Fruit fly (Drosophila melanogaster) whole organism, embryonic: ENCODE data around the gene CG32373.
A peak's percentile ranks its signal among the peaks of the same experiment; 100 is the strongest.

Experiments used
- Abd-B ChIP-seq: fragments of 200-800 bp; sonication (Bioruptor generic); optimal IDR thresholded peaks from 2 replicates; lab custom pipeline; 2018; ENCODE audit warnings: missing biosample characterization, mild to moderate bottlenecking, missing genetic modification characterization, moderate library complexity
- Atf6 ChIP-seq: fragments of 200-800 bp; sonication (Bioruptor generic); IDR thresholded peaks from 2 replicates; pipeline ENCODE4 v1.3.6; 2022; ENCODE audit warnings: missing biosample characterization, missing genetic modification characterization
- B-H2 ChIP-seq: fragments of 200-800 bp; sonication (Bioruptor generic); optimal IDR thresholded peaks from 2 replicates; lab custom pipeline; 2018; ENCODE audit warnings: missing biosample characterization, mild to moderate bottlenecking, missing genetic modification characterization
- Blimp-1 ChIP-seq: fragments of 200-800 bp; sonication (Bioruptor generic); optimal IDR thresholded peaks from 3 replicates; lab custom pipeline; 2018; ENCODE audit warnings: missing biosample characterization, missing genetic modification characterization, mild to moderate bottlenecking, moderate library complexity, missing genetic modification reagents
- CG10321 ChIP-seq: fragments of 200-800 bp; sonication (Bioruptor generic); IDR thresholded peaks from 2 replicates; pipeline ENCODE4 v1.3.6; 2022; ENCODE audit warnings: missing biosample characterization, missing genetic modification characterization
- CG10462 ChIP-seq: fragments of 200-800 bp; sonication (Bioruptor generic); optimal IDR thresholded peaks from 2 replicates; lab custom pipeline; 2016; ENCODE audit warnings: missing biosample characterization, missing genetic modification characterization
- CG11085 ChIP-seq: fragments of 200-800 bp; sonication (Bioruptor generic); IDR thresholded peaks from 2 replicates; pipeline ENCODE4 v1.3.6; 2022; ENCODE audit warnings: missing biosample characterization, missing genetic modification characterization
- CG11504 ChIP-seq: fragments of 200-800 bp; sonication (Bioruptor generic); optimal IDR thresholded peaks from 3 replicates; lab custom pipeline; 2019; ENCODE audit warnings: missing biosample characterization, mild to moderate bottlenecking, missing genetic modification characterization, moderate library complexity
- CG11723 ChIP-seq: fragments of 200-800 bp; sonication (Bioruptor generic); optimal IDR thresholded peaks from 2 replicates; lab custom pipeline; 2017; ENCODE audit warnings: missing biosample characterization, mild to moderate bottlenecking, missing genetic modification characterization
- CG13123 ChIP-seq: fragments of 200-800 bp; sonication (Bioruptor generic); optimal IDR thresholded peaks from 2 replicates; lab custom pipeline; 2016; ENCODE audit warnings: missing biosample characterization, missing genetic modification characterization
- CG13296 ChIP-seq: fragments of 200-800 bp; sonication (Bioruptor generic); optimal IDR thresholded peaks from 3 replicates; lab custom pipeline; 2018; ENCODE audit warnings: missing biosample characterization, mild to moderate bottlenecking, missing genetic modification characterization
- CG14965 ChIP-seq: fragments of 200-800 bp; sonication (Bioruptor generic); optimal IDR thresholded peaks from 2 replicates; lab custom pipeline; 2016; ENCODE audit warnings: missing biosample characterization, missing genetic modification characterization, borderline replicate concordance
- CG15514 ChIP-seq: fragments of 200-800 bp; sonication (Bioruptor generic); optimal IDR thresholded peaks from 3 replicates; lab custom pipeline; 2017; ENCODE audit warnings: missing biosample characterization, missing genetic modification characterization, mild to moderate bottlenecking, moderate library complexity, missing genetic modification reagents
- CG15696 ChIP-seq: fragments of 200-800 bp; sonication (Bioruptor generic); optimal IDR thresholded peaks from 2 replicates; lab custom pipeline; 2019; ENCODE audit warnings: missing biosample characterization, mild to moderate bottlenecking, missing genetic modification characterization, moderate library complexity
- CG18476 ChIP-seq: fragments of 200-800 bp; sonication (Bioruptor generic); optimal IDR thresholded peaks from 2 replicates; lab custom pipeline; 2016; ENCODE audit warnings: missing biosample characterization, mild to moderate bottlenecking, missing genetic modification characterization
- CG18764 ChIP-seq: fragments of 200-800 bp; sonication (Bioruptor generic); optimal IDR thresholded peaks from 3 replicates; lab custom pipeline; 2016; ENCODE audit warnings: missing biosample characterization, missing genetic modification characterization
- CG34224 ChIP-seq: fragments of 200-800 bp; sonication (Bioruptor generic); IDR thresholded peaks from 3 replicates; pipeline ENCODE4 v1.3.6; 2022; ENCODE audit warnings: missing biosample characterization, missing genetic modification characterization; ENCODE audit not compliant: partially characterized antibody
- CG4854 ChIP-seq: fragments of 200-800 bp; sonication (Bioruptor generic); optimal IDR thresholded peaks from 2 replicates; lab custom pipeline; 2016; ENCODE audit warnings: missing biosample characterization, missing genetic modification characterization, inconsistent platforms
- CG6175 ChIP-seq: fragments of 200-800 bp; sonication (Bioruptor generic); IDR thresholded peaks from 3 replicates; pipeline ENCODE4 v1.3.6; 2022; ENCODE audit warnings: missing biosample characterization, missing genetic modification characterization
- CG7987 ChIP-seq: fragments of 200-800 bp; sonication (Bioruptor generic); optimal IDR thresholded peaks from 2 replicates; lab custom pipeline; 2018; ENCODE audit warnings: missing biosample characterization, mild to moderate bottlenecking, missing genetic modification characterization, moderate library complexity
- CG9437 ChIP-seq: fragments of 200-800 bp; sonication (Bioruptor generic); optimal IDR thresholded peaks from 2 replicates; lab custom pipeline; 2018; ENCODE audit warnings: missing biosample characterization, mild to moderate bottlenecking, missing genetic modification characterization
- D19B ChIP-seq: fragments of 200-800 bp; sonication (Bioruptor generic); optimal IDR thresholded peaks from 2 replicates; lab custom pipeline; 2017; ENCODE audit warnings: missing biosample characterization, mild to moderate bottlenecking, missing genetic modification characterization
- Deaf1 ChIP-seq: fragments of 200-800 bp; optimal IDR thresholded peaks from 3 replicates; lab custom pipeline; 2019; ENCODE audit warnings: missing biosample characterization, mild to moderate bottlenecking, missing genetic modification characterization, moderate library complexity
- HLH54F ChIP-seq: fragments of 200-800 bp; sonication (Bioruptor generic); optimal IDR thresholded peaks from 3 replicates; lab custom pipeline; 2016; ENCODE audit warnings: missing biosample characterization, missing genetic modification characterization
- Hand ChIP-seq: fragments of 200-800 bp; sonication (Bioruptor generic); optimal IDR thresholded peaks from 2 replicates; lab custom pipeline; 2017; ENCODE audit warnings: mild to moderate bottlenecking, missing biosample characterization, missing genetic modification reagents, missing genetic modification characterization
- Hr3 ChIP-seq: fragments of 200-800 bp; sonication (Bioruptor generic); optimal IDR thresholded peaks from 3 replicates; lab custom pipeline; 2016; ENCODE audit warnings: missing biosample characterization, missing genetic modification characterization
- Lhr ChIP-seq: fragments of 200-800 bp; sonication (Bioruptor generic); optimal IDR thresholded peaks from 3 replicates; lab custom pipeline; 2017; ENCODE audit warnings: mild to moderate bottlenecking, missing biosample characterization, missing genetic modification reagents, missing genetic modification characterization
- Nf-YA ChIP-seq: fragments of 200-800 bp; sonication (Bioruptor generic); IDR thresholded peaks from 2 replicates; pipeline ENCODE4 v1.3.6; 2022; ENCODE audit warnings: missing biosample characterization, missing genetic modification characterization
- Nf-YB ChIP-seq: fragments of 200-800 bp; sonication (Bioruptor generic); optimal IDR thresholded peaks from 3 replicates; lab custom pipeline; 2019; ENCODE audit warnings: missing biosample characterization, mild to moderate bottlenecking, missing genetic modification characterization, moderate library complexity
- Scr ChIP-seq: fragments of 200-800 bp; sonication (Bioruptor generic); IDR thresholded peaks from 2 replicates; pipeline ENCODE4 v1.3.6; 2022; ENCODE audit warnings: missing biosample characterization, missing genetic modification characterization; ENCODE audit not compliant: partially characterized antibody
- Trl ChIP-seq, 3 experiments: fragments of >200 bp in 2 of 3; fragments of 200-800 bp in 1 of 3; sonication (Bioruptor generic) in 1 of 3; optimal IDR thresholded peaks; 2 replicates in 1 of 3; 3 replicates in 2 of 3; lab custom pipeline; 2016 to 2017; ENCODE audit warnings: missing biosample characterization in 1 of 3, missing genetic modification characterization in 1 of 3
- abd-A ChIP-seq: fragments of 200-800 bp; sonication (Bioruptor generic); optimal IDR thresholded peaks from 3 replicates; lab custom pipeline; 2019; ENCODE audit warnings: missing biosample characterization, mild to moderate bottlenecking, missing genetic modification characterization, moderate library complexity
- ac ChIP-seq: fragments of 200-800 bp; sonication (Bioruptor generic); optimal IDR thresholded peaks from 3 replicates; lab custom pipeline; 2017; ENCODE audit warnings: missing biosample characterization, mild to moderate bottlenecking, missing genetic modification characterization
- bsh ChIP-seq, 2 experiments: fragments of 200-800 bp; sonication (Bioruptor generic); optimal IDR thresholded peaks; 2 replicates each; lab custom pipeline; 2017 to 2018; ENCODE audit warnings: mild to moderate bottlenecking in 2 of 2, missing biosample characterization in 2 of 2, missing genetic modification characterization in 2 of 2, moderate library complexity in 1 of 2
- cad ChIP-seq: fragments of >200 bp; optimal IDR thresholded peaks from 2 replicates; lab custom pipeline; 2017; ENCODE audit warnings: missing biosample characterization, missing genetic modification characterization
- corto ChIP-seq: fragments of 200-800 bp; sonication (Bioruptor generic); optimal IDR thresholded peaks from 2 replicates; lab custom pipeline; 2016; ENCODE audit warnings: missing biosample characterization, mild to moderate bottlenecking, missing genetic modification characterization, moderate library complexity
- da ChIP-seq: fragments of 200-800 bp; sonication (Bioruptor generic); optimal IDR thresholded peaks from 2 replicates; lab custom pipeline; 2016; ENCODE audit warnings: missing biosample characterization, missing genetic modification characterization
- exex ChIP-seq: fragments of 200-800 bp; sonication (Bioruptor generic); optimal IDR thresholded peaks from 4 replicates; lab custom pipeline; 2018; ENCODE audit warnings: missing biosample characterization, mild to moderate bottlenecking, missing genetic modification characterization, moderate library complexity
- ftz-f1 ChIP-seq: fragments of 200-800 bp; sonication (Bioruptor generic); optimal IDR thresholded peaks from 2 replicates; lab custom pipeline; 2016; ENCODE audit warnings: missing biosample characterization, missing genetic modification characterization
- jigr1 ChIP-seq: fragments of 200-800 bp; sonication (Bioruptor generic); IDR thresholded peaks from 3 replicates; pipeline ENCODE4 v1.3.6; 2022; ENCODE audit warnings: missing biosample characterization, missing genetic modification characterization
- kah ChIP-seq: fragments of 200-800 bp; sonication (Bioruptor generic); optimal IDR thresholded peaks from 2 replicates; lab custom pipeline; 2018; ENCODE audit warnings: missing biosample characterization, mild to moderate bottlenecking, missing genetic modification characterization
- lbe ChIP-seq: fragments of 200-800 bp; sonication (Bioruptor generic); optimal IDR thresholded peaks from 2 replicates; lab custom pipeline; 2016; ENCODE audit warnings: missing biosample characterization, mild to moderate bottlenecking, missing genetic modification characterization
- lmd ChIP-seq: fragments of 200-800 bp; sonication (Bioruptor generic); IDR thresholded peaks from 2 replicates; pipeline ENCODE4 v1.3.6; 2022; ENCODE audit warnings: missing biosample characterization, missing genetic modification characterization
- mam ChIP-seq: fragments of 200-800 bp; sonication (Bioruptor generic); optimal IDR thresholded peaks from 3 replicates; lab custom pipeline; 2016; ENCODE audit warnings: missing biosample characterization, missing genetic modification characterization
- mirr ChIP-seq: fragments of 200-800 bp; sonication (Bioruptor generic); optimal IDR thresholded peaks from 3 replicates; lab custom pipeline; 2018; ENCODE audit warnings: missing biosample characterization, mild to moderate bottlenecking, missing genetic modification characterization
- nom ChIP-seq: fragments of 200-800 bp; sonication (Bioruptor generic); optimal IDR thresholded peaks from 2 replicates; lab custom pipeline; 2017; ENCODE audit warnings: missing biosample characterization, missing genetic modification characterization, mild to moderate bottlenecking, moderate library complexity, missing genetic modification reagents
- otp ChIP-seq: fragments of 200-800 bp; sonication (Bioruptor generic); IDR thresholded peaks from 3 replicates; pipeline ENCODE4, ENCODE4 v1.3.6; 2022; ENCODE audit warnings: missing biosample characterization, missing genetic modification characterization
- pho ChIP-seq: fragments of 200-800 bp; sonication (Bioruptor generic); optimal IDR thresholded peaks from 2 replicates; lab custom pipeline; 2016; ENCODE audit warnings: missing biosample characterization, missing genetic modification characterization
- rib ChIP-seq: fragments of 200-800 bp; sonication (Bioruptor generic); IDR thresholded peaks from 2 replicates; pipeline ENCODE4 v1.3.6; 2022; ENCODE audit warnings: missing biosample characterization, missing genetic modification characterization
- slbo ChIP-seq: fragments of 200-800 bp; sonication (Bioruptor generic); IDR thresholded peaks from 2 replicates; pipeline ENCODE4 v1.3.6; 2022; ENCODE audit warnings: missing biosample characterization, missing genetic modification characterization

The CG32373 gene

dm6 chr3L:7805336-7805803 lies 155.0 kb downstream of the CG32373 start:
- TF ChIP-seq Scr = no peak
- TF ChIP-seq D19B (GFP tag; lab: Kevin White, UChicago) = no peak
- TF ChIP-seq Nf-YA (GFP tag; lab: Robert Waterston, UW) = no peak
- TF ChIP-seq CG13296 (GFP tag; lab: Kevin White, UChicago) = peak; percentile 34
- TF ChIP-seq CG10462 (GFP tag; lab: Kevin White, UChicago) = no peak
- no peak for TF ChIP-seq Hr3
- peak; percentile 27 for TF ChIP-seq mirr (GFP tag; lab: Kevin White, UChicago)
- TF ChIP-seq CG34224 (GFP tag; lab: Robert Waterston, UW) = peak; percentile 36; the same call in 2 of the 3 replicates
- TF ChIP-seq CG9437 = peak; percentile 39
- no peak for TF ChIP-seq CG7987 (GFP tag; lab: Kevin White, UChicago)
- TF ChIP-seq pho (GFP tag; lab: Kevin White, UChicago) = no peak
- TF ChIP-seq exex = peak; percentile 34
- TF ChIP-seq mam = no peak
- peak in 1 of 2 experiments; percentile 29 for TF ChIP-seq bsh (GFP tag; optimal IDR thresholded peaks at IDR 0.05; lab: Kevin White, UChicago)
- no peak for TF ChIP-seq CG6175 (GFP tag; lab: Robert Waterston, UW)
- peak; percentile 20 for TF ChIP-seq CG15514 (GFP tag; lab: Kevin White, UChicago)
- TF ChIP-seq CG14965 (GFP tag; lab: Kevin White, UChicago) = no peak
- TF ChIP-seq CG18764 (GFP tag; lab: Kevin White, UChicago) = no peak
- TF ChIP-seq Blimp-1 (GFP tag; lab: Kevin White, UChicago) = no peak
- no peak for TF ChIP-seq lmd (GFP tag; lab: Robert Waterston, UW)
- TF ChIP-seq lbe (GFP tag; lab: Kevin White, UChicago) = peak; percentile 65
- peak; percentile 44 for TF ChIP-seq CG11504 (tag; lab: Kevin White, UChicago)
- TF ChIP-seq otp = no peak
- TF ChIP-seq CG11085 (GFP tag; lab: Robert Waterston, UW) = no peak
- no peak for TF ChIP-seq slbo (GFP tag; lab: Robert Waterston, UW)
- no peak for TF ChIP-seq da (GFP tag; lab: Kevin White, UChicago)
- no peak for TF ChIP-seq CG13123
- peak; percentile 55 for TF ChIP-seq kah
- no peak for TF ChIP-seq Hand
- no peak for TF ChIP-seq CG11723 (GFP tag; lab: Kevin White, UChicago)
- TF ChIP-seq jigr1 = no peak
- no peak for TF ChIP-seq CG15696 (tag; lab: Kevin White, UChicago)
- TF ChIP-seq CG4854 = no peak
- TF ChIP-seq Trl (optimal IDR thresholded peaks at IDR 0.05; lab: Kevin White, UChicago) = peak; percentile 88 to 96
- TF ChIP-seq Trl (GFP tag; optimal IDR thresholded peaks at IDR 0.05; lab: Kevin White, UChicago) = no peak
- peak; percentile 27 for TF ChIP-seq abd-A (tag; lab: Kevin White, UChicago)
- no peak for TF ChIP-seq CG18476
- TF ChIP-seq Atf6 (GFP tag; lab: Robert Waterston, UW) = no peak
- no peak for TF ChIP-seq Nf-YB (GFP tag; lab: Kevin White, UChicago)
- no peak for TF ChIP-seq rib
- peak; percentile 21 for TF ChIP-seq Deaf1
- TF ChIP-seq ac (GFP tag; lab: Kevin White, UChicago) = no peak
- TF ChIP-seq B-H2 = no peak
- no peak for TF ChIP-seq cad
- peak; percentile 65 for TF ChIP-seq nom (GFP tag; lab: Kevin White, UChicago)
- TF ChIP-seq corto (GFP tag; lab: Kevin White, UChicago) = peak; percentile 60
- no peak for TF ChIP-seq Abd-B
- TF ChIP-seq CG10321 (GFP tag; lab: Robert Waterston, UW) = no peak
- TF ChIP-seq HLH54F = no peak
- TF ChIP-seq ftz-f1 = no peak
- no peak for TF ChIP-seq Lhr
